Fruit fly (Drosophila melanogaster): ENCODE data around the gene GstD6.

The GstD6 gene

dm6 chr3R:12406235-12407196, 29.6 kb downstream of the GstD6 start, which contains the start of gene CG5167 (continued):
- TF ChIP-seq Deaf1 (tag; optimal IDR thresholded peaks at IDR 0.05): peak; percentile 50
- TF ChIP-seq cwo (GFP tag; optimal IDR thresholded peaks at IDR 0.05): no peak
- peak; percentile 7 for TF ChIP-seq Dip3 (GFP tag; optimal IDR thresholded peaks at IDR 0.05)
- TF ChIP-seq Dek (tag; optimal IDR thresholded peaks at IDR 0.05): peak; percentile 47
- no peak for TF ChIP-seq CHES-1-like (GFP tag; optimal IDR thresholded peaks at IDR 0.05)
- no peak for TF ChIP-seq CG32767 (GFP tag; IDR thresholded peaks at IDR 0.05)
- peak; percentile 20 for TF ChIP-seq CG12659 (GFP tag; optimal IDR thresholded peaks at IDR 0.05)
- peak; percentile 61 for TF ChIP-seq CG2678 (tag; optimal IDR thresholded peaks at IDR 0.05)
- peak; percentile 33 for TF ChIP-seq MESR4 (GFP tag; optimal IDR thresholded peaks at IDR 0.05)
- TF ChIP-seq CG9876 (GFP tag; optimal IDR thresholded peaks at IDR 0.05): no peak
- peak; percentile 19 for TF ChIP-seq CG33557 (GFP tag; optimal IDR thresholded peaks at IDR 0.05)
- no peak for TF ChIP-seq CG3163 (GFP tag; optimal IDR thresholded peaks at IDR 0.05)
- no peak for TF ChIP-seq CG6654 (GFP tag; optimal IDR thresholded peaks at IDR 0.05)
- peak; percentile 8; the same call in 1 of the 2 replicates for TF ChIP-seq CG4730 (GFP tag; IDR thresholded peaks at IDR 0.05)
- peak; percentile 89 for TF ChIP-seq exex (tag; optimal IDR thresholded peaks at IDR 0.05)
- no peak for TF ChIP-seq CG14441 (GFP tag; IDR thresholded peaks at IDR 0.05)

- no peak for TF ChIP-seq sqz (GFP tag; optimal IDR thresholded peaks at IDR 0.05)
- TF ChIP-seq CTCF (GFP tag; optimal IDR thresholded peaks at IDR 0.05): peak; percentile 8
- TF ChIP-seq wor (GFP tag; IDR thresholded peaks at IDR 0.05): no peak
- no peak for TF ChIP-seq fru (optimal IDR thresholded peaks at IDR 0.05)
- no peak for TF ChIP-seq CG5953 (GFP tag; IDR thresholded peaks at IDR 0.05)
- peak; percentile 16 for TF ChIP-seq CG13424 (tag; optimal IDR thresholded peaks at IDR 0.05)
- peak; percentile 93 for TF ChIP-seq Dref (GFP tag; IDR thresholded peaks at IDR 0.05)
- no peak for TF ChIP-seq CG7556 (GFP tag; optimal IDR thresholded peaks at IDR 0.05)
- TF ChIP-seq dmrt11E (tag; optimal IDR thresholded peaks at IDR 0.05): no peak
- peak; percentile 51 for TF ChIP-seq CG13894 (tag; optimal IDR thresholded peaks at IDR 0.05)
- TF ChIP-seq CG7372 (GFP tag; IDR thresholded peaks at IDR 0.05): no peak
- TF ChIP-seq Bteb2 (GFP tag; optimal IDR thresholded peaks at IDR 0.05): no peak
- TF ChIP-seq Fer2 (tag; optimal IDR thresholded peaks at IDR 0.05): no peak
- no peak for TF ChIP-seq CG3163 (GFP tag; optimal IDR thresholded peaks at IDR 0.05)
- no peak for TF ChIP-seq CG1233 (GFP tag; optimal IDR thresholded peaks at IDR 0.05)
- TF ChIP-seq NC2β (GFP tag; optimal IDR thresholded peaks at IDR 0.05): no peak
- no peak for TF ChIP-seq CG1792 (GFP tag; optimal IDR thresholded peaks at IDR 0.05)
- peak; percentile 41 for TF ChIP-seq Hmr (GFP tag; optimal IDR thresholded peaks at IDR 0.05)
- peak; percentile 70 for TF ChIP-seq HLH4C (GFP tag; IDR thresholded peaks at IDR 0.05; ENCODE audit: partially characterized antibody)
- TF ChIP-seq ind (GFP tag; optimal IDR thresholded peaks at IDR 0.05): no peak
- peak; percentile 30 for TF ChIP-seq NfI (GFP tag; optimal IDR thresholded peaks at IDR 0.05)
- no peak for TF ChIP-seq croc (GFP tag; conservative IDR thresholded peaks at IDR 0.05)
- TF ChIP-seq bigmax (GFP tag; optimal IDR thresholded peaks at IDR 0.05): peak; percentile 47
- TF ChIP-seq CG18619 (GFP tag; optimal IDR thresholded peaks at IDR 0.05): no peak
- TF ChIP-seq CG9215 (GFP tag; IDR thresholded peaks at IDR 0.05): no peak
- no peak for TF ChIP-seq CG7271 (tag; optimal IDR thresholded peaks at IDR 0.05)
- peak; percentile 87 for TF ChIP-seq E2f2 (GFP tag; IDR thresholded peaks at IDR 0.05)
- TF ChIP-seq CG32532 (GFP tag; IDR thresholded peaks at IDR 0.05): no peak
- no peak for TF ChIP-seq CG31365 (tag; optimal IDR thresholded peaks at IDR 0.05)
- peak; percentile 34 for TF ChIP-seq Sry-β (GFP tag; optimal IDR thresholded peaks at IDR 0.05)
- no peak for TF ChIP-seq CG6683 (GFP tag; optimal IDR thresholded peaks at IDR 0.05)
- TF ChIP-seq jing (GFP tag; optimal IDR thresholded peaks at IDR 0.05): no peak
- TF ChIP-seq CG8944 (GFP tag; optimal IDR thresholded peaks at IDR 0.05): no peak
- no peak for TF ChIP-seq CG17802 (tag; optimal IDR thresholded peaks at IDR 0.05)
These were observed 31.2 kb downstream of the GstD6 start, which contains the start of gene CG5196 for dm6 chr3R:12408160-12408559. Gene CG5196, plus strand, starts transcription at chr3R:12408316.
